Worm (Caenorhabditis elegans) whole organism, L4/young adult: ENCODE measurements around the gene F54F7.10.

Experiments
- dao-5 ChIP-seq: sonication (generic microtip); optimal IDR thresholded peaks from 2 replicates; lab custom pipeline; 2016; ENCODE audit warnings: missing genotype, missing genetic modification characterization, moderate library complexity, missing compliant biosample characterization
- him-1 ChIP-seq: sonication (generic microtip); optimal IDR thresholded peaks from 2 replicates; lab custom pipeline; 2016; ENCODE audit warnings: missing genotype, missing genetic modification reagents, missing genetic modification characterization, missing compliant biosample characterization

ce11 chrX:11852494-11852893 lies 10.9 kb upstream of the F54F7.10 start, which contains the start of gene xtr-1:
- TF ChIP-seq dao-5 (tag; lab: Kevin White, UChicago) (no peak), him-1 (tag; lab: Kevin White, UChicago) (no peak)
